Fruit fly (Drosophila melanogaster) whole organism, embryonic: ENCODE results near the gene TM9SF3.
A peak's percentile ranks its signal among the peaks of the same experiment; 100 is the strongest.

Experiments used
- Atf6 ChIP-seq: fragments of 200-800 bp; sonication (Bioruptor generic); IDR thresholded peaks from 2 replicates; pipeline ENCODE4 v1.3.6; 2022; ENCODE audit warnings: missing biosample characterization, missing genetic modification characterization
- CG10209 ChIP-seq: fragments of 200-800 bp; sonication (Bioruptor generic); optimal IDR thresholded peaks from 3 replicates; lab custom pipeline; 2017; ENCODE audit warnings: missing biosample characterization, mild to moderate bottlenecking, missing genetic modification characterization, missing genetic modification reagents
- CG12391 ChIP-seq: fragments of 200-800 bp; sonication (Bioruptor generic); optimal IDR thresholded peaks from 3 replicates; lab custom pipeline; 2018; ENCODE audit warnings: missing biosample characterization, mild to moderate bottlenecking, missing genetic modification characterization, moderate library complexity
- CG12659 ChIP-seq: fragments of 200-800 bp; sonication (Bioruptor generic); optimal IDR thresholded peaks from 3 replicates; lab custom pipeline; 2017; ENCODE audit warnings: mild to moderate bottlenecking, missing biosample characterization, missing genetic modification reagents, missing genetic modification characterization
- CG13296 ChIP-seq: fragments of 200-800 bp; sonication (Bioruptor generic); optimal IDR thresholded peaks from 3 replicates; lab custom pipeline; 2018; ENCODE audit warnings: missing biosample characterization, mild to moderate bottlenecking, missing genetic modification characterization
- CG15514 ChIP-seq: fragments of 200-800 bp; sonication (Bioruptor generic); optimal IDR thresholded peaks from 3 replicates; lab custom pipeline; 2017; ENCODE audit warnings: missing biosample characterization, missing genetic modification characterization, mild to moderate bottlenecking, moderate library complexity, missing genetic modification reagents
- CG16779 ChIP-seq: fragments of 200-800 bp; sonication (Bioruptor generic); IDR thresholded peaks from 2 replicates; pipeline ENCODE4 v1.3.6; 2022; ENCODE audit warnings: missing biosample characterization, missing genetic modification characterization
- CG18262 ChIP-seq: fragments of 200-800 bp; optimal IDR thresholded peaks from 3 replicates; lab custom pipeline; 2019; ENCODE audit warnings: missing biosample characterization, mild to moderate bottlenecking, missing genetic modification characterization, moderate library complexity
- CG2889 ChIP-seq: fragments of 200-800 bp; sonication (Bioruptor generic); IDR thresholded peaks from 3 replicates; pipeline ENCODE4 v1.3.6; 2022; ENCODE audit warnings: missing biosample characterization, missing genetic modification characterization
- CG30020 ChIP-seq: fragments of 200-800 bp; optimal IDR thresholded peaks from 2 replicates; lab custom pipeline; 2019; ENCODE audit warnings: missing biosample characterization, mild to moderate bottlenecking, missing genetic modification characterization, moderate library complexity
- CG34422 ChIP-seq: fragments of 200-800 bp; sonication (Bioruptor generic); IDR thresholded peaks from 3 replicates; pipeline ENCODE4 v1.3.6; 2022; ENCODE audit warnings: missing biosample characterization, missing genetic modification characterization
- CG4820 ChIP-seq: fragments of 200-800 bp; sonication (Bioruptor generic); optimal IDR thresholded peaks from 3 replicates; lab custom pipeline; 2016; ENCODE audit warnings: missing biosample characterization, missing genetic modification characterization
- CG6813 ChIP-seq: fragments of 200-800 bp; sonication (Bioruptor generic); optimal IDR thresholded peaks from 2 replicates; lab custom pipeline; 2017; ENCODE audit warnings: missing biosample characterization, missing genetic modification characterization, mild to moderate bottlenecking, moderate library complexity, missing genetic modification reagents
- CG6854 ChIP-seq: fragments of 200-800 bp; sonication (Bioruptor generic); optimal IDR thresholded peaks from 3 replicates; lab custom pipeline; 2017; ENCODE audit warnings: missing biosample characterization, mild to moderate bottlenecking, missing genetic modification characterization
- CG7745 ChIP-seq: fragments of 200-800 bp; sonication (Bioruptor generic); optimal IDR thresholded peaks from 2 replicates; lab custom pipeline; 2018; ENCODE audit warnings: missing biosample characterization, mild to moderate bottlenecking, missing genetic modification characterization, moderate library complexity
- CG7839 ChIP-seq: fragments of 200-800 bp; sonication (Bioruptor generic); optimal IDR thresholded peaks from 3 replicates; lab custom pipeline; 2018; ENCODE audit warnings: missing biosample characterization, mild to moderate bottlenecking, missing genetic modification characterization, moderate library complexity
- Dp ChIP-seq: fragments of 200-800 bp; sonication (Bioruptor generic); optimal IDR thresholded peaks from 2 replicates; lab custom pipeline; 2018; ENCODE audit warnings: missing biosample characterization, mild to moderate bottlenecking, missing genetic modification characterization, moderate library complexity
- Dref ChIP-seq: fragments of 200-800 bp; sonication (Bioruptor generic); IDR thresholded peaks from 2 replicates; pipeline ENCODE4 v1.3.6; 2022; ENCODE audit warnings: missing biosample characterization, missing genetic modification characterization
- ERR ChIP-seq: fragments of 200-800 bp; sonication (Bioruptor generic); optimal IDR thresholded peaks from 2 replicates; lab custom pipeline; 2016; ENCODE audit warnings: missing biosample characterization, missing genetic modification characterization
- Fer2 ChIP-seq: fragments of 200-800 bp; sonication (Bioruptor generic); optimal IDR thresholded peaks from 2 replicates; lab custom pipeline; 2018; ENCODE audit warnings: missing biosample characterization, mild to moderate bottlenecking, missing genetic modification characterization, moderate library complexity
- HmgZ ChIP-seq: fragments of 200-800 bp; sonication (Bioruptor generic); optimal IDR thresholded peaks from 2 replicates; lab custom pipeline; 2018; ENCODE audit warnings: missing biosample characterization, mild to moderate bottlenecking, missing genetic modification characterization
- Hsf ChIP-seq: fragments of 200-800 bp; sonication (Bioruptor generic); optimal IDR thresholded peaks from 3 replicates; lab custom pipeline; 2016; ENCODE audit warnings: missing biosample characterization, missing genetic modification characterization
- Kr ChIP-seq: fragments of 200-800 bp; sonication (Bioruptor generic); optimal IDR thresholded peaks from 2 replicates; lab custom pipeline; 2017; ENCODE audit warnings: missing biosample characterization, mild to moderate bottlenecking, missing genetic modification characterization
- Myb ChIP-seq: fragments of 200-800 bp; sonication (Bioruptor generic); optimal IDR thresholded peaks from 2 replicates; lab custom pipeline; 2016; ENCODE audit warnings: missing biosample characterization, missing genetic modification characterization
- ac ChIP-seq: fragments of 200-800 bp; sonication (Bioruptor generic); optimal IDR thresholded peaks from 3 replicates; lab custom pipeline; 2017; ENCODE audit warnings: missing biosample characterization, mild to moderate bottlenecking, missing genetic modification characterization
- amos ChIP-seq: fragments of 200-800 bp; sonication (Bioruptor generic); IDR thresholded peaks from 2 replicates; pipeline ENCODE4 v1.3.6; 2022; ENCODE audit warnings: missing biosample characterization, missing genetic modification characterization; ENCODE audit not compliant: partially characterized antibody
- ase ChIP-seq: fragments of 200-800 bp; sonication (Bioruptor generic); IDR thresholded peaks from 3 replicates; pipeline ENCODE4 v1.3.6; 2022; ENCODE audit warnings: missing biosample characterization, missing genetic modification characterization
- cas ChIP-seq: fragments of 200-800 bp; sonication (Bioruptor generic); IDR thresholded peaks from 2 replicates; pipeline ENCODE4 v1.3.6; 2022; ENCODE audit warnings: missing biosample characterization, missing genetic modification characterization
- chif ChIP-seq, 2 experiments: fragments of 200-800 bp; sonication (Bioruptor generic); optimal IDR thresholded peaks; 3 replicates each; lab custom pipeline; 2016; ENCODE audit warnings: missing biosample characterization in 2 of 2, missing genetic modification characterization in 2 of 2
- chn ChIP-seq: fragments of 200-800 bp; sonication (Bioruptor generic); optimal IDR thresholded peaks from 2 replicates; lab custom pipeline; 2016; ENCODE audit warnings: missing biosample characterization, missing genetic modification characterization
- dati ChIP-seq: fragments of 200-800 bp; sonication (Bioruptor generic); IDR thresholded peaks from 2 replicates; pipeline ENCODE4 v1.3.6; 2022; ENCODE audit warnings: missing biosample characterization, missing genetic modification characterization
- dysf ChIP-seq: fragments of 200-800 bp; sonication (Bioruptor generic); IDR thresholded peaks from 3 replicates; pipeline ENCODE4 v1.3.6; 2022; ENCODE audit warnings: missing biosample characterization, missing genetic modification characterization
- fru ChIP-seq: fragments of >200 bp; optimal IDR thresholded peaks from 2 replicates; lab custom pipeline; 2017
- gce ChIP-seq: fragments of 200-800 bp; sonication (Bioruptor generic); IDR thresholded peaks from 3 replicates; pipeline ENCODE4 v1.3.6; 2022; ENCODE audit warnings: missing biosample characterization, missing genetic modification characterization
- jing ChIP-seq: fragments of 200-800 bp; sonication (Bioruptor generic); optimal IDR thresholded peaks from 2 replicates; lab custom pipeline; 2018; ENCODE audit warnings: missing biosample characterization, mild to moderate bottlenecking, missing genetic modification characterization
- kah ChIP-seq: fragments of 200-800 bp; sonication (Bioruptor generic); optimal IDR thresholded peaks from 2 replicates; lab custom pipeline; 2018; ENCODE audit warnings: missing biosample characterization, mild to moderate bottlenecking, missing genetic modification characterization
- knrl ChIP-seq: fragments of 200-800 bp; sonication (Bioruptor generic); IDR thresholded peaks from 3 replicates; pipeline ENCODE4 v1.3.6; 2022; ENCODE audit warnings: missing biosample characterization, missing genetic modification characterization; ENCODE audit not compliant: partially characterized antibody
- mam ChIP-seq: fragments of 200-800 bp; sonication (Bioruptor generic); optimal IDR thresholded peaks from 3 replicates; lab custom pipeline; 2016; ENCODE audit warnings: missing biosample characterization, missing genetic modification characterization
- mld ChIP-seq: fragments of 200-800 bp; sonication (Bioruptor generic); IDR thresholded peaks from 3 replicates; pipeline ENCODE4 v1.3.6; 2022; ENCODE audit warnings: missing biosample characterization, missing genetic modification characterization; ENCODE audit not compliant: partially characterized antibody
- otp ChIP-seq: fragments of 200-800 bp; sonication (Bioruptor generic); IDR thresholded peaks from 3 replicates; pipeline ENCODE4, ENCODE4 v1.3.6; 2022; ENCODE audit warnings: missing biosample characterization, missing genetic modification characterization
- pan ChIP-seq, 4 experiments: fragments of >200 bp in 3 of 4; fragments of 200-800 bp in 1 of 4; sonication (Bioruptor generic) in 1 of 4; optimal IDR thresholded peaks in 3 of 4; IDR thresholded peaks in 1 of 4; 2 replicates each; pipeline versions ENCODE4 v1.3.6 to Lab custom; 2017 to 2022; ENCODE audit warnings: missing biosample characterization in 2 of 4, missing genetic modification characterization in 2 of 4, mixed read lengths in 1 of 4
- pita ChIP-seq: fragments of 200-800 bp; sonication (Bioruptor generic); optimal IDR thresholded peaks from 2 replicates; lab custom pipeline; 2017; ENCODE audit warnings: missing biosample characterization, mild to moderate bottlenecking, missing genetic modification characterization
- ranshi ChIP-seq: fragments of 200-800 bp; sonication (Bioruptor generic); IDR thresholded peaks from 2 replicates; pipeline ENCODE4 v1.3.6; 2022; ENCODE audit warnings: missing biosample characterization, missing genetic modification characterization
- schlank ChIP-seq: fragments of 200-800 bp; sonication (Bioruptor generic); optimal IDR thresholded peaks from 2 replicates; lab custom pipeline; 2018; ENCODE audit warnings: missing biosample characterization, mild to moderate bottlenecking, missing genetic modification characterization
- sens-2 ChIP-seq: fragments of 200-800 bp; sonication (Bioruptor generic); IDR thresholded peaks from 2 replicates; pipeline ENCODE4 v1.3.6; 2022; ENCODE audit warnings: missing biosample characterization, missing genetic modification characterization
- tll ChIP-seq, 2 experiments: fragments of 200-800 bp in 1 of 2; fragments of >200 bp in 1 of 2; sonication (Bioruptor generic) in 1 of 2; optimal IDR thresholded peaks; 2 replicates each; lab custom pipeline; 2017 to 2019; ENCODE audit warnings: missing biosample characterization in 2 of 2, missing genetic modification characterization in 2 of 2, mild to moderate bottlenecking in 1 of 2, moderate library complexity in 1 of 2
- twi ChIP-seq: fragments of 200-800 bp; optimal IDR thresholded peaks from 2 replicates; lab custom pipeline; 2019; ENCODE audit warnings: missing biosample characterization, mild to moderate bottlenecking, missing genetic modification characterization, moderate library complexity
- z ChIP-seq: fragments of 200-800 bp; sonication (Bioruptor generic); IDR thresholded peaks from 3 replicates; pipeline ENCODE4 v1.3.6; 2022; ENCODE audit warnings: missing biosample characterization, missing genetic modification characterization
- zfh2 ChIP-seq: fragments of 200-800 bp; sonication (Bioruptor generic); optimal IDR thresholded peaks from 2 replicates; lab custom pipeline; 2016; ENCODE audit warnings: missing biosample characterization, missing genetic modification characterization

TM9SF3 gene

dm6 chr3L:5611732-5612250 is 8.0 kb upstream of the TM9SF3 start (continued):
- no peak for TF ChIP-seq Kr (GFP tag; lab: Kevin White, UChicago)
- TF ChIP-seq schlank: no peak
- peak; percentile 83 for TF ChIP-seq twi
- peak; percentile 64 for TF ChIP-seq CG30020 (tag; lab: Kevin White, UChicago)
- TF ChIP-seq fru (lab: Kevin White, UChicago): no peak
- peak; percentile 73 for TF ChIP-seq chn (GFP tag; lab: Kevin White, UChicago)
- no peak for TF ChIP-seq CG2889
- TF ChIP-seq CG6813 (GFP tag; lab: Kevin White, UChicago): peak; percentile 75
- peak; percentile 9 for TF ChIP-seq CG15514 (GFP tag; lab: Kevin White, UChicago)
- peak; percentile 41 for TF ChIP-seq Fer2
- peak; percentile 61; the same call in 1 of the 2 replicates for TF ChIP-seq ranshi (GFP tag; lab: Robert Waterston, UW)
- no peak for TF ChIP-seq zfh2 (GFP tag; lab: Kevin White, UChicago)
- peak; percentile 69 for TF ChIP-seq CG4820 (GFP tag; lab: Kevin White, UChicago)
- TF ChIP-seq dati (GFP tag; lab: Robert Waterston, UW): no peak
- no peak for TF ChIP-seq mld
- TF ChIP-seq CG12391: peak; percentile 90
- 0 out of 3 replicates have a peak, but pooled peaks have one; percentile 33 for TF ChIP-seq otp
- TF ChIP-seq ase (GFP tag; lab: Robert Waterston, UW): peak; percentile 41; the same call in 1 of the 3 replicates
- TF ChIP-seq CG10209 (GFP tag; lab: Kevin White, UChicago): peak; percentile 65
- peak; percentile 33 to 73 for TF ChIP-seq chif (GFP tag; optimal IDR thresholded peaks at IDR 0.05; lab: Kevin White, UChicago)
- 0 out of 3 replicates have a peak, but pooled peaks have one; percentile 20 for TF ChIP-seq z (GFP tag; lab: Robert Waterston, UW)
- peak; percentile 73 for TF ChIP-seq Hsf (GFP tag; lab: Kevin White, UChicago)
- no peak for TF ChIP-seq CG16779 (GFP tag; lab: Robert Waterston, UW)
- TF ChIP-seq CG7745 (tag; lab: Kevin White, UChicago): peak; percentile 71
- TF ChIP-seq sens-2 (GFP tag; lab: Robert Waterston, UW): peak; percentile 52; the same call in 1 of the 2 replicates
- TF ChIP-seq gce (GFP tag; lab: Robert Waterston, UW): 0 out of 3 replicates have a peak, but pooled peaks have one; percentile 57
- no peak for TF ChIP-seq mam (GFP tag; lab: Kevin White, UChicago)
- peak; percentile 94 for TF ChIP-seq CG18262 (tag; lab: Kevin White, UChicago)
- peak; percentile 53 for TF ChIP-seq HmgZ (tag; lab: Kevin White, UChicago)
- TF ChIP-seq dysf (GFP tag; lab: Robert Waterston, UW): peak; percentile 79
- TF ChIP-seq ERR (GFP tag; lab: Kevin White, UChicago): no peak
- peak; percentile 63 for TF ChIP-seq kah (GFP tag; lab: Kevin White, UChicago)
- TF ChIP-seq ac (GFP tag; lab: Kevin White, UChicago): no peak
- TF ChIP-seq CG6854 (GFP tag; lab: Kevin White, UChicago): peak; percentile 27
- peak; percentile 60 for TF ChIP-seq CG12659
- TF ChIP-seq jing (GFP tag; lab: Kevin White, UChicago): peak; percentile 43
- no peak for TF ChIP-seq CG13296 (GFP tag; lab: Kevin White, UChicago)
- TF ChIP-seq Myb (GFP tag; lab: Kevin White, UChicago): no peak
- TF ChIP-seq pan (optimal IDR thresholded peaks at IDR 0.05; lab: Kevin White, UChicago): no peak
- peak in 1 of 2 experiments; percentile 66 for TF ChIP-seq pan (GFP tag; optimal IDR thresholded peaks at IDR 0.05 in 1 of 2, IDR thresholded peaks at IDR 0.05 in 1 of 2)
- TF ChIP-seq CG7839 (tag; lab: Kevin White, UChicago): peak; percentile 82
- TF ChIP-seq Dp (GFP tag; lab: Kevin White, UChicago): no peak
- TF ChIP-seq CG34422 (GFP tag; lab: Robert Waterston, UW): peak; percentile 68; the same call in 2 of the 3 replicates
- no peak for TF ChIP-seq Dref
- no peak for TF ChIP-seq cas (GFP tag; lab: Robert Waterston, UW)
- TF ChIP-seq Atf6: peak; percentile 41; the same call in 1 of the 2 replicates
- TF ChIP-seq knrl (GFP tag; lab: Robert Waterston, UW): no peak
- no peak for TF ChIP-seq amos (GFP tag; lab: Robert Waterston, UW)
- no peak for TF ChIP-seq pita
- TF ChIP-seq tll (GFP tag; optimal IDR thresholded peaks at IDR 0.05; lab: Kevin White, UChicago): no peak
